Worm (Caenorhabditis elegans) whole organism, late embryonic: ENCODE measurements around the gene syx-18.

Experiments
- C08G9.2 ChIP-seq: sonication (generic microtip); optimal IDR thresholded peaks from 2 replicates; lab custom pipeline; 2016; ENCODE audit warnings: mild to moderate bottlenecking, missing genetic modification characterization, moderate library complexity, missing compliant biosample characterization
- C38D4.7 ChIP-seq: fragments of 200-800 bp; sonication (Bioruptor generic); optimal IDR thresholded peaks from 2 replicates; lab custom pipeline; 2018; ENCODE audit warnings: mild to moderate bottlenecking, missing genetic modification characterization, moderate library complexity, missing compliant biosample characterization
- F13H6.1 ChIP-seq: sonication (generic microtip); optimal IDR thresholded peaks from 2 replicates; lab custom pipeline; 2016; ENCODE audit warnings: missing genetic modification characterization, missing compliant biosample characterization
- K09A11.1 ChIP-seq: sonication (generic microtip); optimal IDR thresholded peaks from 2 replicates; lab custom pipeline; 2017; ENCODE audit warnings: antibody characterized with exemption, mild to moderate bottlenecking, missing genetic modification characterization, missing compliant biosample characterization; ENCODE audit not compliant: insufficient read depth
- T23F11.4 ChIP-seq: fragments of 200-800 bp; sonication (Bioruptor generic); optimal IDR thresholded peaks from 2 replicates; lab custom pipeline; 2018; ENCODE audit warnings: mild to moderate bottlenecking, missing genetic modification characterization, missing compliant biosample characterization
- Y22D7AL.16 ChIP-seq: sonication (generic microtip); optimal IDR thresholded peaks from 2 replicates; lab custom pipeline; 2016; ENCODE audit warnings: missing genetic modification characterization, missing compliant biosample characterization
- ceh-18 ChIP-seq: sonication (generic microtip); optimal IDR thresholded peaks from 2 replicates; lab custom pipeline; 2016; ENCODE audit warnings: missing genetic modification characterization, missing compliant biosample characterization
- ceh-22 ChIP-seq: sonication (generic microtip); optimal IDR thresholded peaks from 2 replicates; lab custom pipeline; 2017; ENCODE audit warnings: missing biosample characterization, missing genetic modification characterization
- ceh-30 ChIP-seq: fragments of 150-350 bp; optimal IDR thresholded peaks from 2 replicates; lab custom pipeline; 2014; ENCODE audit warnings: missing biosample characterization, missing genetic modification characterization
- ceh-9 ChIP-seq: sonication (generic microtip); optimal IDR thresholded peaks from 2 replicates; lab custom pipeline; 2016; ENCODE audit warnings: mild to moderate bottlenecking, missing genetic modification characterization, inconsistent platforms, missing compliant biosample characterization
- elt-2 ChIP-seq: sonication (generic microtip); optimal IDR thresholded peaks from 2 replicates; lab custom pipeline; 2016; ENCODE audit warnings: missing genetic modification reagents, missing genetic modification characterization, missing compliant biosample characterization
- elt-4 ChIP-seq: sonication (generic microtip); optimal IDR thresholded peaks from 2 replicates; lab custom pipeline; 2016; ENCODE audit warnings: missing genetic modification characterization, missing compliant biosample characterization
- fax-1 ChIP-seq: sonication (generic microtip); optimal IDR thresholded peaks from 2 replicates; lab custom pipeline; 2016; ENCODE audit warnings: missing genotype, missing genetic modification characterization, missing compliant biosample characterization
- fkh-6 ChIP-seq: sonication (generic microtip); optimal IDR thresholded peaks from 2 replicates; lab custom pipeline; 2016; ENCODE audit warnings: missing genetic modification characterization, missing compliant biosample characterization
- gmeb-2 ChIP-seq: sonication (generic microtip); optimal IDR thresholded peaks from 2 replicates; lab custom pipeline; 2016; ENCODE audit warnings: missing genetic modification characterization, inconsistent platforms, missing compliant biosample characterization
- hlh-30 ChIP-seq: sonication (generic microtip); optimal IDR thresholded peaks from 2 replicates; lab custom pipeline; 2017; ENCODE audit warnings: antibody characterized with exemption, missing genetic modification characterization, missing compliant biosample characterization; ENCODE audit not compliant: insufficient read depth
- hlh-6 ChIP-seq: sonication (generic microtip); optimal IDR thresholded peaks from 2 replicates; lab custom pipeline; 2016; ENCODE audit warnings: missing genotype, missing genetic modification characterization, missing compliant biosample characterization
- npax-4 ChIP-seq: sonication (generic microtip); optimal IDR thresholded peaks from 2 replicates; lab custom pipeline; 2016; ENCODE audit warnings: missing genetic modification characterization, missing compliant biosample characterization
- odd-2 ChIP-seq: sonication (generic microtip); optimal IDR thresholded peaks from 2 replicates; lab custom pipeline; 2017; ENCODE audit warnings: antibody characterized with exemption, mild to moderate bottlenecking, missing genetic modification characterization, missing compliant biosample characterization
- pag-3 ChIP-seq: sonication (generic microtip); optimal IDR thresholded peaks from 2 replicates; lab custom pipeline; 2016; ENCODE audit warnings: missing compliant biosample characterization, missing genetic modification characterization, borderline replicate concordance
- pat-9 ChIP-seq: fragments of 200-800 bp; sonication (Bioruptor generic); optimal IDR thresholded peaks from 2 replicates; lab custom pipeline; 2018; ENCODE audit warnings: mild to moderate bottlenecking, missing genetic modification characterization, moderate library complexity, missing compliant biosample characterization
- pax-1 ChIP-seq: fragments of 150-350 bp; optimal IDR thresholded peaks from 2 replicates; lab custom pipeline; 2014; ENCODE audit warnings: missing biosample characterization, missing genetic modification characterization
- pha-2 ChIP-seq: sonication (generic microtip); optimal IDR thresholded peaks from 2 replicates; lab custom pipeline; 2017; ENCODE audit warnings: mild to moderate bottlenecking, missing genetic modification characterization, missing compliant biosample characterization
- pqm-1 ChIP-seq: sonication (generic microtip); optimal IDR thresholded peaks from 2 replicates; lab custom pipeline; 2016; ENCODE audit warnings: missing genetic modification characterization, missing compliant biosample characterization
- ref-2 ChIP-seq: sonication (generic microtip); optimal IDR thresholded peaks from 2 replicates; lab custom pipeline; 2016; ENCODE audit warnings: missing genetic modification characterization, missing compliant biosample characterization
- sdc-2 ChIP-seq: sonication (generic microtip); optimal IDR thresholded peaks from 2 replicates; lab custom pipeline; 2016; ENCODE audit warnings: missing genotype, missing genetic modification characterization, missing compliant biosample characterization
- sox-2 ChIP-seq: fragments of 200-800 bp; sonication (Bioruptor generic); IDR thresholded peaks from 2 replicates; pipeline ENCODE4 v1.3.6; 2022; ENCODE audit warnings: missing genetic modification reagents, missing genetic modification characterization, missing compliant biosample characterization
- sox-4 ChIP-seq: sonication (generic microtip); optimal IDR thresholded peaks from 2 replicates; lab custom pipeline; 2017; ENCODE audit warnings: mild to moderate bottlenecking, missing genetic modification characterization, inconsistent platforms, missing compliant biosample characterization
- ttx-3 ChIP-seq: sonication (generic microtip); optimal IDR thresholded peaks from 2 replicates; lab custom pipeline; 2016; ENCODE audit warnings: missing genetic modification reagents, missing genetic modification characterization, missing compliant biosample characterization
- unc-3 ChIP-seq, 2 experiments: fragments of 200-800 bp in 1 of 2; sonication (Bioruptor generic) in 1 of 2; sonication (generic microtip) in 1 of 2; conservative IDR thresholded peaks in 1 of 2; optimal IDR thresholded peaks in 1 of 2; 2 replicates each; pipeline versions ENCODE4 v1.3.6 to Lab custom; 2016 to 2022; ENCODE audit warnings: missing compliant biosample characterization in 2 of 2, missing genetic modification characterization in 2 of 2, missing genetic modification reagents in 1 of 2
- unc-86 ChIP-seq: sonication (generic microtip); optimal IDR thresholded peaks from 2 replicates; lab custom pipeline; 2016; ENCODE audit warnings: missing genetic modification characterization, missing compliant biosample characterization
- ztf-16 ChIP-seq: sonication (generic microtip); optimal IDR thresholded peaks from 2 replicates; lab custom pipeline; 2017; ENCODE audit warnings: missing genetic modification characterization, missing compliant biosample characterization

syx-18 gene

ce11 chrV:6631866-6632265 lies 23.4 kb downstream of the syx-18 start:
- TF ChIP-seq pax-1 (tag; lab: Kevin White, UChicago) (no peak), elt-4 (tag; lab: Kevin White, UChicago) (no peak), pag-3 (tag; lab: Kevin White, UChicago) (no peak), C08G9.2 (tag; lab: Kevin White, UChicago) (no peak), hlh-30 (tag; lab: Kevin White, UChicago) (no peak), C38D4.7 (no peak), fkh-6 (tag; lab: Kevin White, UChicago) (no peak), unc-86 (tag; lab: Kevin White, UChicago) (no peak), ceh-18 (tag; lab: Kevin White, UChicago) (no peak), K09A11.1 (tag; lab: Kevin White, UChicago) (no peak), ttx-3 (tag; lab: Kevin White, UChicago) (no peak)

ce11 chrV:6630769-6631168 lies 24.5 kb downstream of the syx-18 start:
- TF ChIP-seq unc-86 (tag; lab: Kevin White, UChicago) (no peak), pqm-1 (tag; lab: Kevin White, UChicago) (no peak), ceh-30 (no peak), ztf-16 (no peak), sox-2 (GFP tag; lab: Robert Waterston, UW) (no peak), pha-2 (tag; lab: Kevin White, UChicago) (no peak), ceh-9 (tag; lab: Kevin White, UChicago) (no peak), C38D4.7 (no peak), ref-2 (no peak), C08G9.2 (tag; lab: Kevin White, UChicago) (no peak), F13H6.1 (no peak), hlh-6 (tag; lab: Kevin White, UChicago) (no peak), pag-3 (tag; lab: Kevin White, UChicago) (no peak), sox-4 (tag; lab: Kevin White, UChicago) (no peak)
- TF ChIP-seq, all 69 proteins: peak for 0

- peak; percentile 33 for TF ChIP-seq elt-2 (tag; lab: Kevin White, UChicago)
- TF ChIP-seq fax-1 (tag; lab: Kevin White, UChicago) = no peak
Observed at ce11 chrV:6626244-6626643, 29.0 kb downstream of the syx-18 start, which contains the start of gene ppt-1. Gene ppt-1 (minus strand): TSS chrV:6626344.

- TF ChIP-seq Y22D7AL.16 (tag; lab: Kevin White, UChicago) = no peak
- TF ChIP-seq ref-2 = no peak
- TF ChIP-seq unc-3 (GFP tag; conservative IDR thresholded peaks at IDR 0.05; lab: Robert Waterston, UW) = no peak
- TF ChIP-seq unc-3 (tag; optimal IDR thresholded peaks at IDR 0.05; lab: Kevin White, UChicago) = no peak
- no peak for TF ChIP-seq sdc-2
- TF ChIP-seq npax-4 = no peak
- TF ChIP-seq odd-2 (tag; lab: Kevin White, UChicago) = no peak
Observed at ce11 chrV:6621894-6622293, 33.4 kb downstream of the syx-18 start, which contains the start of gene nhr-37. Gene nhr-37 (plus strand): TSS chrV:6622194.

ce11 chrV:6620809-6621208 lies 34.4 kb downstream of the syx-18 start:
- no peak for TF ChIP-seq unc-86 (tag; lab: Kevin White, UChicago)
- TF ChIP-seq npax-4 = no peak
- no peak for TF ChIP-seq gmeb-2 (tag; lab: Kevin White, UChicago)
- TF ChIP-seq ceh-22 (tag; lab: Kevin White, UChicago) = no peak

- TF ChIP-seq T23F11.4 (GFP tag; lab: Kevin White, UChicago) (no peak), pqm-1 (tag; lab: Kevin White, UChicago) (no peak), ceh-9 (tag; lab: Kevin White, UChicago) (no peak), pat-9 (tag; lab: Kevin White, UChicago) (no peak), ttx-3 (tag; lab: Kevin White, UChicago) (no peak), hlh-30 (tag; lab: Kevin White, UChicago) (no peak), pha-2 (tag; lab: Kevin White, UChicago) (no peak), ceh-18 (tag; lab: Kevin White, UChicago) (no peak)
Observed at ce11 chrV:6616294-6616693, 39.0 kb downstream of the syx-18 start.
